Worm (Caenorhabditis elegans) whole organism, early embryonic: ENCODE results near the gene M04C3.5.

Experiments used
- B0310.2 ChIP-seq: sonication (generic microtip); optimal IDR thresholded peaks from 2 replicates; lab custom pipeline; 2016; ENCODE audit warnings: mild to moderate bottlenecking, missing genetic modification characterization, missing compliant biosample characterization
- F13C5.2 ChIP-seq: sonication (generic microtip); optimal IDR thresholded peaks from 2 replicates; lab custom pipeline; 2017; ENCODE audit warnings: mild to moderate bottlenecking, missing genetic modification characterization, inconsistent platforms, missing compliant biosample characterization
- aly-1 ChIP-seq: sonication (generic microtip); optimal IDR thresholded peaks from 2 replicates; lab custom pipeline; 2016; ENCODE audit warnings: missing genetic modification characterization, missing compliant biosample characterization
- ama-1 ChIP-seq: fragments of 150-350 bp; optimal IDR thresholded peaks from 2 replicates; lab custom pipeline; 2014
- ceh-13 ChIP-seq: fragments of 200-800 bp; sonication (Bioruptor generic); optimal IDR thresholded peaks from 2 replicates; lab custom pipeline; 2018; ENCODE audit warnings: mild to moderate bottlenecking, missing genetic modification characterization, missing compliant biosample characterization
- ceh-36 ChIP-seq: sonication (generic microtip); optimal IDR thresholded peaks from 2 replicates; lab custom pipeline; 2016; ENCODE audit warnings: missing genetic modification characterization, inconsistent platforms, missing compliant biosample characterization
- ets-7 ChIP-seq: sonication (generic microtip); optimal IDR thresholded peaks from 2 replicates; lab custom pipeline; 2016; ENCODE audit warnings: missing genotype, missing genetic modification characterization, missing compliant biosample characterization
- flt-1 ChIP-seq: fragments of 200-800 bp; sonication (Bioruptor generic); IDR thresholded peaks from 2 replicates; pipeline ENCODE4 v1.3.6; 2022; ENCODE audit warnings: missing genetic modification characterization, missing compliant biosample characterization
- hmbx-1 ChIP-seq: sonication (generic microtip); optimal IDR thresholded peaks from 2 replicates; lab custom pipeline; 2016; ENCODE audit warnings: mild to moderate bottlenecking, missing genetic modification characterization, missing compliant biosample characterization
- hmg-4 ChIP-seq: fragments of 200-800 bp; sonication (Bioruptor generic); optimal IDR thresholded peaks from 2 replicates; lab custom pipeline; 2018; ENCODE audit warnings: mild to moderate bottlenecking, missing genetic modification characterization, missing compliant biosample characterization
- hnd-1 ChIP-seq: sonication (generic microtip); optimal IDR thresholded peaks from 2 replicates; lab custom pipeline; 2016; ENCODE audit warnings: missing genetic modification characterization, missing compliant biosample characterization
- pes-1 ChIP-seq: fragments of 200-800 bp; sonication (Bioruptor generic); IDR thresholded peaks from 2 replicates; pipeline ENCODE4 v1.3.6; 2022; ENCODE audit warnings: missing genetic modification reagents, missing genetic modification characterization, missing compliant biosample characterization
- scrt-1 ChIP-seq: fragments of 200-800 bp; sonication (Bioruptor generic); IDR thresholded peaks from 2 replicates; pipeline ENCODE4 v1.3.6; 2022; ENCODE audit warnings: missing genetic modification characterization, missing compliant biosample characterization
- sea-1 ChIP-seq: fragments of 200-800 bp; sonication (Bioruptor generic); conservative IDR thresholded peaks from 2 replicates; pipeline ENCODE4 v1.3.6; 2022; ENCODE audit warnings: missing genetic modification characterization, missing compliant biosample characterization
- tbx-11 ChIP-seq: fragments of 200-800 bp; sonication (Bioruptor generic); IDR thresholded peaks from 2 replicates; pipeline ENCODE4 v1.3.6; 2022; ENCODE audit warnings: missing genetic modification characterization, missing compliant biosample characterization
- tbx-37 ChIP-seq: fragments of 200-800 bp; sonication (Bioruptor generic); conservative IDR thresholded peaks from 2 replicates; pipeline ENCODE4 v1.3.6; 2022; ENCODE audit warnings: missing genetic modification reagents, missing genetic modification characterization, missing compliant biosample characterization
- tra-4 ChIP-seq: sonication (generic microtip); optimal IDR thresholded peaks from 2 replicates; lab custom pipeline; 2017; ENCODE audit warnings: missing genetic modification characterization, missing compliant biosample characterization

The M04C3.5 gene

DNA sequence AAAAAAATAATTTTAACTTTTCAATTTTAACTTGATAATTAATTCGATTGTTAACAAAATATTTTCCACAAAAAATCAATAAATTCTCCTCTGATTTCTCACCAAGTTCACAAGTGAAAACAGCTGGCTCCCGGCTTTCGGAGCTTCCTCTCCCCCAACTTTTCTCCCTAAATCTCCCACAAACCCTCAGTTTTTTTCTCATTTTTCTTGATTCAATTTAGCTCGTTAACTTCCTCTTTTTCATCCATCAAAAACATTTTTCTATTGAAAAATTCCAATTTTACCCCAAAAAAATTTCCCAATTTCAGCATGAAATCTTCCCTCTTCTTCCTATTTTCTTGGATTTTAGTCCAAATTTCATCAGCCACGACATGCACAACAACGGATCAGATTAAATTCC, 20.9 kb downstream of the M04C3.5 start, which contains the start of gene Y43F8B.11:
Y43F8B.11 (plus strand) TSS at position 301 of the 400 bp plus-strand sequence.
- TF ChIP-seq aly-1 (tag; lab: Kevin White, UChicago) = no peak
- TF ChIP-seq scrt-1 (GFP tag; lab: Robert Waterston, UW) = no peak
- no peak for TF ChIP-seq ceh-36 (tag; lab: Kevin White, UChicago)
- no peak for TF ChIP-seq ceh-13
- TF ChIP-seq F13C5.2 (tag; lab: Kevin White, UChicago) = no peak
- no peak for TF ChIP-seq tbx-11 (GFP tag; lab: Robert Waterston, UW)
- TF ChIP-seq hmg-4 (GFP tag; lab: Kevin White, UChicago) = no peak
- no peak for TF ChIP-seq hnd-1 (tag; lab: Kevin White, UChicago)
- TF ChIP-seq B0310.2 = no peak
- no peak for TF ChIP-seq ets-7 (tag; lab: Kevin White, UChicago)
- TF ChIP-seq hmbx-1 (tag; lab: Kevin White, UChicago) = no peak
- no peak for TF ChIP-seq pes-1
- no peak for TF ChIP-seq flt-1 (GFP tag; lab: Robert Waterston, UW)
- TF ChIP-seq ama-1 (lab: Kevin White, UChicago) = no peak
- TF ChIP-seq sea-1 (GFP tag; lab: Robert Waterston, UW) = no peak
- TF ChIP-seq tbx-37 (GFP tag; lab: Robert Waterston, UW) = no peak
- TF ChIP-seq tra-4 (tag; lab: Kevin White, UChicago) = no peak

ce11 chrV:19473842-19474514, 24.4 kb downstream of the M04C3.5 start, which contains the start of gene Y43F8B.10:
TSS of gene Y43F8B.10 (plus strand) at chrV:19474464.
- TF ChIP-seq tra-4 (tag; lab: Kevin White, UChicago) = no peak

DNA sequence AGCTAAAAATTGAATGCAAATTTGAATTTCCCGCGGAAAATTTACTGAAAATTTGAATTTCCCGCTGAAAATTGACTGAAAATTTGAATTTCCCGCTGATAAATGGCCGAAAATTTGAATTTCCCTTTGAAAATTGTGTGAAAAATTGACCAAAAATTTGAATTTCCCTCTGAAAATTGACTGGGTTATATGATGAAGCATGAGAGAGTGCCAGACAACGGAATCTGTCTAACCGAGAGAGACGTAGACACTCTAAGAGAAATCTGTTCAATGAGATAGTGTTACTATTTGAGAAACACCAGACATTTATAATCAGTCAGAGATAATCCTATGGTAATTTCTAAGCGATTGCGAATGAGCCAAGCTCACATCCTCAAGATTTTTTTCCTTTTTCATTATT, 27.8 kb downstream of the M04C3.5 start:
- TF ChIP-seq pes-1 (no peak), hmg-4 (GFP tag; lab: Kevin White, UChicago) (no peak), tra-4 (tag; lab: Kevin White, UChicago) (no peak), ceh-13 (no peak), F13C5.2 (tag; lab: Kevin White, UChicago) (no peak), flt-1 (GFP tag; lab: Robert Waterston, UW) (no peak), B0310.2 (no peak), scrt-1 (GFP tag; lab: Robert Waterston, UW) (no peak), hmbx-1 (tag; lab: Kevin White, UChicago) (no peak), tbx-37 (GFP tag; lab: Robert Waterston, UW) (no peak), ama-1 (lab: Kevin White, UChicago) (no peak), ets-7 (tag; lab: Kevin White, UChicago) (no peak), tbx-11 (GFP tag; lab: Robert Waterston, UW) (no peak), sea-1 (GFP tag; lab: Robert Waterston, UW) (no peak), ceh-36 (tag; lab: Kevin White, UChicago) (no peak), aly-1 (tag; lab: Kevin White, UChicago) (no peak), hnd-1 (tag; lab: Kevin White, UChicago) (no peak)

DNA sequence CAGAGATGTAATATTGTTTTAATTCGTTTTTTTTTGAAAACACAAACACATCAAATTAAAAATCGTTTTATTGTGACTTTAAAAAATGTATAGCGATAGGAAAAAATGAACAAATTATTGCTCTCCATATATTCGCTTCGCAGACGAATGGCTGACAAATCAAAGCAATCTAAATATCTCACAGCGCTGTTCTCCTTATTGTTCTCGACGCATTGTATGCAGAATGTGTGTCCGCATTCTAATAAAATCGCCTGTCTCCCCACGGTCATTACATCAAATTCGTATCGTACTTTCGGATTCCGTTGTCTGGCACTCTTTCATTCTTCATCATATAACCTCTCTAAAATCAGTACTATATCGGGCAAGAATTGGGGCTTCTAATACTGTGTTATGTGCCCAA, 28.3 kb downstream of the M04C3.5 start, which contains the start of gene Y43F8B.9:
Y43F8B.9 (plus strand) TSS at position 301 of the 400 bp plus-strand sequence.
- no peak for TF ChIP-seq hmg-4 (GFP tag; lab: Kevin White, UChicago)
- TF ChIP-seq ceh-13 = no peak
- TF ChIP-seq ceh-36 (tag; lab: Kevin White, UChicago) = no peak
- TF ChIP-seq flt-1 (GFP tag; lab: Robert Waterston, UW) = no peak
- TF ChIP-seq aly-1 (tag; lab: Kevin White, UChicago) = no peak
- no peak for TF ChIP-seq hnd-1 (tag; lab: Kevin White, UChicago)
- TF ChIP-seq sea-1 (GFP tag; lab: Robert Waterston, UW) = no peak
- no peak for TF ChIP-seq hmbx-1 (tag; lab: Kevin White, UChicago)
- TF ChIP-seq ama-1 (lab: Kevin White, UChicago) = no peak
- no peak for TF ChIP-seq B0310.2
- TF ChIP-seq F13C5.2 (tag; lab: Kevin White, UChicago) = no peak
- TF ChIP-seq tra-4 (tag; lab: Kevin White, UChicago) = no peak
- TF ChIP-seq tbx-11 (GFP tag; lab: Robert Waterston, UW) = no peak
- no peak for TF ChIP-seq scrt-1 (GFP tag; lab: Robert Waterston, UW)
- TF ChIP-seq ets-7 (tag; lab: Kevin White, UChicago) = no peak
- no peak for TF ChIP-seq tbx-37 (GFP tag; lab: Robert Waterston, UW)
- no peak for TF ChIP-seq pes-1

- TF ChIP-seq scrt-1 (GFP tag; lab: Robert Waterston, UW) = no peak
- no peak for TF ChIP-seq hnd-1 (tag; lab: Kevin White, UChicago)
- TF ChIP-seq F13C5.2 (tag; lab: Kevin White, UChicago) = no peak
- TF ChIP-seq ceh-13 = no peak
- TF ChIP-seq aly-1 (tag; lab: Kevin White, UChicago) = no peak
- no peak for TF ChIP-seq ceh-36 (tag; lab: Kevin White, UChicago)
- no peak for TF ChIP-seq B0310.2
- TF ChIP-seq hmg-4 (GFP tag; lab: Kevin White, UChicago) = no peak
- TF ChIP-seq hmbx-1 (tag; lab: Kevin White, UChicago) = no peak
- TF ChIP-seq pes-1 = no peak
- no peak for TF ChIP-seq sea-1 (GFP tag; lab: Robert Waterston, UW)
- no peak for TF ChIP-seq tra-4 (tag; lab: Kevin White, UChicago)
- TF ChIP-seq flt-1 (GFP tag; lab: Robert Waterston, UW) = no peak
Measured at ce11 chrV:19482535-19482934, 33.0 kb downstream of the M04C3.5 start, which contains the start of gene Y43F8B.22. TSS of gene Y43F8B.22 (plus strand) at chrV:19482835.

DNA sequence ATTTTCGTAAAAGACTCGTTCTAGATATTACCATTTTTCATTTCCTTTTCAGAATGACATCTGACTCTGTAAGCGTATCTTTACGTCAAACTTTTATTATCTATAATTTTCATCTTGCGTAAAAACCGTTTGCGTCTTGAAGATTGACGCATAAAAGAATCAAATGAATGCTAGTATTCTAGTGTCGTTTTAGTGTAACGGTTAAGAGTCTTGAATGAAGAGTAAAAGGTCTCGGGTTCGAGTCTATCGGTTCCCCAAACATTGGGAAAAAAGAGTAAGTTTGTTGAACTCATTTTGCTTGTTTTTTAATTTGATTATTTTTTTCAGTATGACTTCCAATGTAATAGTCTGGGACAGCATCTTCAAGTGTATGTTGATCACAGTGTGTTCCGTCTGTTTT, 35.0 kb downstream of the M04C3.5 start, which contains the start of gene Y43F8B.17:
Y43F8B.17 (plus strand) TSS at position 215 of the 400 bp plus-strand sequence.
- TF ChIP-seq scrt-1 (GFP tag; lab: Robert Waterston, UW) = no peak
- TF ChIP-seq pes-1 = no peak
- TF ChIP-seq hmg-4 (GFP tag; lab: Kevin White, UChicago) = no peak
- TF ChIP-seq sea-1 (GFP tag; lab: Robert Waterston, UW) = no peak
- TF ChIP-seq hmbx-1 (tag; lab: Kevin White, UChicago) = no peak
- no peak for TF ChIP-seq B0310.2
- no peak for TF ChIP-seq ceh-13
- TF ChIP-seq aly-1 (tag; lab: Kevin White, UChicago) = no peak
- no peak for TF ChIP-seq tbx-11 (GFP tag; lab: Robert Waterston, UW)
- TF ChIP-seq F13C5.2 (tag; lab: Kevin White, UChicago) = no peak
